Worm (Caenorhabditis elegans): ENCODE measurements around the gene sand-1.

DNA sequence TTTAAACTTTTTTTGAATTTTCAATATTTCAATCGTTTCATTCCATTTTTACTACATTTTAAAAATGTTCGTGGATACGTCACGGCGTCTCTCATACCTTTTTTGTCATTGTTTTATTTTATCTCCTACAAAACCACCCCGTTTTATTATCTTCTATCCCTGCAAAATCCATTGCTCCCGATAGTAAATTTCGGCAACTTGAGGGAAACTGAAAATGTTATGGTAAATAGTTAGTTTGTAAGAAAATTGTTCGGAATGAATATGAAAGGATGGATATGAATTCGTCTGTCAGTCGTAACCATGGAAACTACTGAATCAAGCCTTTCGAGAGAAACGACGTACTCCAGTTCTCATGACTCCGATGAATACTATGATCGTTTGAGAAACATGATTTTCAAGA, 14.7 kb downstream of the sand-1 start, which contains the start of gene F41H10.2:
- TF ChIP-seq ceh-24 (tag; optimal IDR thresholded peaks at IDR 0.05) (no peak), ceh-22 (tag; optimal IDR thresholded peaks at IDR 0.05) (no peak), ama-1 (optimal IDR thresholded peaks at IDR 0.05) (no peak), pros-1 (tag; optimal IDR thresholded peaks at IDR 0.05) (no peak), ceh-9 (tag; optimal IDR thresholded peaks at IDR 0.05) (no peak), pqm-1 (tag; optimal IDR thresholded peaks at IDR 0.05) (no peak), ceh-19 (GFP tag; optimal IDR thresholded peaks at IDR 0.05) (no peak)

All from whole organism, late embryonic.